Worm (Caenorhabditis elegans) whole organism, L3 larva: ENCODE measurements around the gene C23G10.1.

Source experiments
- R02D3.7 ChIP-seq: fragments of 150-350 bp; optimal IDR thresholded peaks from 2 replicates; lab custom pipeline; 2014; ENCODE audit warnings: missing biosample characterization, missing genetic modification characterization
- ZK546.5 ChIP-seq: sonication (generic microtip); optimal IDR thresholded peaks from 2 replicates; lab custom pipeline; 2017; ENCODE audit warnings: missing biosample characterization, missing genetic modification characterization
- aly-2 ChIP-seq: fragments of 150-350 bp; optimal IDR thresholded peaks from 2 replicates; lab custom pipeline; 2014; ENCODE audit warnings: missing biosample characterization, missing genetic modification characterization
- ama-1 ChIP-seq: fragments of 150-350 bp; optimal IDR thresholded peaks from 2 replicates; lab custom pipeline; 2018
- ceh-16 ChIP-seq: sonication (generic microtip); optimal IDR thresholded peaks from 2 replicates; lab custom pipeline; 2017; ENCODE audit warnings: missing biosample characterization, missing genetic modification characterization
- ceh-28 ChIP-seq: fragments of 150-350 bp; optimal IDR thresholded peaks from 2 replicates; lab custom pipeline; 2014; ENCODE audit warnings: missing biosample characterization, missing genetic modification reagents, missing genetic modification characterization
- ceh-82 ChIP-seq: fragments of 150-350 bp; optimal IDR thresholded peaks from 2 replicates; lab custom pipeline; 2014; ENCODE audit warnings: missing biosample characterization, missing genetic modification characterization
- ceh-9 ChIP-seq: sonication (generic microtip); optimal IDR thresholded peaks from 2 replicates; lab custom pipeline; 2018; ENCODE audit warnings: missing biosample characterization, missing genetic modification characterization
- daf-12 ChIP-seq: fragments of 150-350 bp; optimal IDR thresholded peaks from 2 replicates; lab custom pipeline; 2014; ENCODE audit warnings: missing biosample characterization, missing genetic modification reagents, missing genetic modification characterization
- egl-27 ChIP-seq: sonication (generic microtip); optimal IDR thresholded peaks from 4 replicates; lab custom pipeline; 2017; ENCODE audit warnings: missing biosample characterization, missing genetic modification reagents, missing genetic modification characterization
- egl-5 ChIP-seq: fragments of 150-350 bp; optimal IDR thresholded peaks from 2 replicates; lab custom pipeline; 2017; ENCODE audit warnings: missing biosample characterization, missing genetic modification reagents, missing genetic modification characterization, inconsistent platforms
- elt-1 ChIP-seq: fragments of 150-350 bp; optimal IDR thresholded peaks from 2 replicates; lab custom pipeline; 2014; ENCODE audit warnings: missing biosample characterization, missing genetic modification characterization
- elt-2 ChIP-seq: sonication (generic microtip); optimal IDR thresholded peaks from 2 replicates; lab custom pipeline; 2016; ENCODE audit warnings: missing genetic modification reagents, mild to moderate bottlenecking, missing genetic modification characterization, missing compliant biosample characterization
- elt-3 ChIP-seq, 3 experiments: fragments of 150-350 bp in 1 of 3; sonication (generic microtip) in 2 of 3; optimal IDR thresholded peaks; 2 replicates in 2 of 3; 4 replicates in 1 of 3; lab custom pipeline; 2014 to 2017; ENCODE audit warnings: missing biosample characterization in 3 of 3, missing genetic modification characterization in 3 of 3
- eor-1 ChIP-seq, 2 experiments: fragments of 150-350 bp; optimal IDR thresholded peaks; 2 replicates each; lab custom pipeline; 2014 to 2018; ENCODE audit warnings: missing biosample characterization in 2 of 2, missing genetic modification characterization in 2 of 2
- fkh-10 ChIP-seq: sonication (generic microtip); optimal IDR thresholded peaks from 2 replicates; lab custom pipeline; 2017; ENCODE audit warnings: missing biosample characterization, missing genetic modification reagents, missing genetic modification characterization
- fkh-2 ChIP-seq: fragments of 150-350 bp; optimal IDR thresholded peaks from 2 replicates; lab custom pipeline; 2014; ENCODE audit warnings: missing biosample characterization, missing genetic modification reagents, missing genetic modification characterization
- fos-1 ChIP-seq: fragments of 150-350 bp; optimal IDR thresholded peaks from 2 replicates; lab custom pipeline; 2014; ENCODE audit warnings: missing biosample characterization, missing genetic modification characterization
- hmg-11 ChIP-seq: sonication (generic microtip); optimal IDR thresholded peaks from 2 replicates; lab custom pipeline; 2016; ENCODE audit warnings: missing genetic modification characterization, missing compliant biosample characterization
- jun-1 ChIP-seq: fragments of 150-350 bp; optimal IDR thresholded peaks from 2 replicates; lab custom pipeline; 2014; ENCODE audit warnings: missing biosample characterization, missing genetic modification reagents, missing genetic modification characterization
- lin-15B ChIP-seq: fragments of 150-350 bp; optimal IDR thresholded peaks from 2 replicates; lab custom pipeline; 2014; ENCODE audit warnings: missing biosample characterization, missing genetic modification characterization
- lin-39 ChIP-seq: fragments of 150-350 bp; optimal IDR thresholded peaks from 2 replicates; lab custom pipeline; 2018; ENCODE audit warnings: missing biosample characterization, missing genetic modification reagents, missing genetic modification characterization
- lsy-12 ChIP-seq: sonication (generic microtip); optimal IDR thresholded peaks from 2 replicates; lab custom pipeline; 2016; ENCODE audit warnings: mild to moderate bottlenecking, missing genetic modification characterization, missing compliant biosample characterization
- mdl-1 ChIP-seq: fragments of 150-350 bp; optimal IDR thresholded peaks from 2 replicates; lab custom pipeline; 2014; ENCODE audit warnings: missing biosample characterization, missing genetic modification characterization
- mml-1 ChIP-seq: fragments of 150-350 bp; sonication (generic microtip); optimal IDR thresholded peaks from 3 replicates; lab custom pipeline; 2014; ENCODE audit warnings: missing biosample characterization, missing genetic modification characterization
- nfya-1 ChIP-seq: sonication (generic microtip); optimal IDR thresholded peaks from 2 replicates; lab custom pipeline; 2017; ENCODE audit warnings: missing genetic modification characterization, mild to moderate bottlenecking, missing compliant biosample characterization, antibody characterized with exemption, moderate library complexity; ENCODE audit not compliant: insufficient read depth
- nhr-11 ChIP-seq: fragments of 150-350 bp; optimal IDR thresholded peaks from 2 replicates; lab custom pipeline; 2014; ENCODE audit warnings: missing biosample characterization, missing genetic modification characterization
- nhr-12 ChIP-seq: fragments of 150-350 bp; optimal IDR thresholded peaks from 2 replicates; lab custom pipeline; 2014; ENCODE audit warnings: missing biosample characterization, missing genetic modification characterization
- nhr-23 ChIP-seq: fragments of 150-350 bp; optimal IDR thresholded peaks from 2 replicates; lab custom pipeline; 2014; ENCODE audit warnings: missing biosample characterization, missing genetic modification reagents, missing genetic modification characterization
- nhr-237 ChIP-seq: fragments of 150-350 bp; optimal IDR thresholded peaks from 2 replicates; lab custom pipeline; 2014; ENCODE audit warnings: missing biosample characterization, missing genetic modification characterization
- nhr-25 ChIP-seq: sonication (generic microtip); optimal IDR thresholded peaks from 2 replicates; lab custom pipeline; 2017; ENCODE audit warnings: missing biosample characterization, missing genetic modification characterization
- nhr-28 ChIP-seq: fragments of 150-350 bp; optimal IDR thresholded peaks from 2 replicates; lab custom pipeline; 2014; ENCODE audit warnings: missing biosample characterization, missing genetic modification characterization
- nhr-43 ChIP-seq: sonication (generic microtip); optimal IDR thresholded peaks from 2 replicates; lab custom pipeline; 2016; ENCODE audit warnings: mild to moderate bottlenecking, missing genetic modification characterization, missing compliant biosample characterization; ENCODE audit not compliant: poor library complexity, severe bottlenecking
- nhr-67 ChIP-seq: fragments of 150-350 bp; optimal IDR thresholded peaks from 2 replicates; lab custom pipeline; 2014; ENCODE audit warnings: missing biosample characterization, missing genetic modification characterization
- nhr-76 ChIP-seq: fragments of 150-350 bp; sonication (generic microtip); optimal IDR thresholded peaks from 5 replicates; lab custom pipeline; 2014; ENCODE audit warnings: missing biosample characterization, missing genetic modification characterization
- nhr-77 ChIP-seq: fragments of 150-350 bp; optimal IDR thresholded peaks from 2 replicates; lab custom pipeline; 2014; ENCODE audit warnings: missing biosample characterization, missing genetic modification characterization
- pha-4 ChIP-seq: fragments of 150-350 bp; optimal IDR thresholded peaks from 2 replicates; lab custom pipeline; 2014; ENCODE audit warnings: missing biosample characterization, missing genetic modification reagents, missing genetic modification characterization
- pqm-1 ChIP-seq: fragments of 150-350 bp; optimal IDR thresholded peaks from 2 replicates; lab custom pipeline; 2017; ENCODE audit warnings: missing biosample characterization, missing genetic modification characterization, inconsistent platforms
- sea-2 ChIP-seq: fragments of 150-350 bp; sonication (generic microtip); optimal IDR thresholded peaks from 4 replicates; lab custom pipeline; 2014; ENCODE audit warnings: missing biosample characterization, missing genetic modification reagents, missing genetic modification characterization
- skn-1 ChIP-seq: fragments of 150-350 bp; optimal IDR thresholded peaks from 2 replicates; lab custom pipeline; 2014; ENCODE audit warnings: missing biosample characterization, missing genetic modification characterization
- snpc-4 ChIP-seq: fragments of 150-350 bp; optimal IDR thresholded peaks from 2 replicates; lab custom pipeline; 2014; ENCODE audit warnings: missing biosample characterization, missing genetic modification characterization
- tbx-2 ChIP-seq: sonication (generic microtip); optimal IDR thresholded peaks from 2 replicates; lab custom pipeline; 2016; ENCODE audit warnings: mild to moderate bottlenecking, missing genetic modification characterization, missing compliant biosample characterization
- unc-39 ChIP-seq: sonication (generic microtip); optimal IDR thresholded peaks from 4 replicates; lab custom pipeline; 2017; ENCODE audit warnings: missing biosample characterization, missing genetic modification characterization
- unc-62 ChIP-seq: fragments of 150-350 bp; sonication (generic microtip); optimal IDR thresholded peaks from 4 replicates; lab custom pipeline; 2014; ENCODE audit warnings: missing biosample characterization, missing genetic modification reagents, missing genetic modification characterization
- zag-1 ChIP-seq: fragments of 150-350 bp; optimal IDR thresholded peaks from 2 replicates; lab custom pipeline; 2014; ENCODE audit warnings: missing biosample characterization, missing genetic modification characterization
- ztf-11 ChIP-seq: fragments of 150-350 bp; optimal IDR thresholded peaks from 2 replicates; lab custom pipeline; 2014; ENCODE audit warnings: missing biosample characterization, missing genetic modification characterization
- ztf-4 ChIP-seq: fragments of 150-350 bp; optimal IDR thresholded peaks from 2 replicates; lab custom pipeline; 2014; ENCODE audit warnings: missing biosample characterization, missing genetic modification characterization

The C23G10.1 gene

DNA sequence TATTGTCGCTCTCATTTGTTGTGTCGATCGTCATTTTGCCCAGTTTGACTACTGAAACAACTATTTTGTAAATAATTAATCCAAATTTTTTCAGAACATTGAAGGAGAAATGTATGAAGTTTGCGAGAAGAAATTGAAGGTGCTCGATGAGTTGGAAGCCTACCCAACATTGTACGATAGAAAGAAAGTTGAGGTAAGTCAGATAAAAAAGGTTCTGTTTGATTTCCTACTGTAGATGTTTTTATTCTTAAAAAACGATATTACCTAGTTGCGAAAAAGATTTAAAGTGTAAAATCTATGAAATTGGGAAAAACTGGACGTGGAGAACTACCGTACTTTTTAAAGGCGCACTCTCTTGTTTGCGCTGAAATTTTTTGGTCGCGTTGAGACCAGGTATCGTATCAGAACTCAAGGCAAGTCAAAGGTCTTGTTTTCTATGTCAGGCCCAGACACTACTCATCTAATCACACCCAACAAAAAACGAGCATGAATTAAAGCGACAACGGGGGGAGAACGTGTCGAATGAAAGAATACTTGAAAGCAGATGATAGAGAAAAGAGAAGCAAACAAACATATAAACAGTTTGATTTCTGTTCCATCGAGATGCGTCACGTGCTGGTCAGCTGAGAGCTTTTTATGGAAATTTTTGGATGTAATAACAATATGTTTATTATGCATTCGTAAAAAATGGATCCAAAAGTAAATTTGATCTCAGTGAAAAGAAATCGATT, 40.4 kb upstream of the C23G10.1 start, which contains the start of gene efk-1:
efk-1 (minus strand) TSS at position 51 of the 731 bp plus-strand sequence.
- TF ChIP-seq elt-2 (tag; lab: Kevin White, UChicago) = peak; percentile 66
- TF ChIP-seq egl-27 = no peak
- no peak for TF ChIP-seq nhr-12 (tag; lab: Kevin White, UChicago)
- no peak for TF ChIP-seq ZK546.5 (tag; lab: Kevin White, UChicago)
- TF ChIP-seq unc-62 (GFP tag; lab: Kevin White, UChicago) = no peak
- TF ChIP-seq ama-1 (lab: Kevin White, UChicago) = peak; percentile 85
- peak; percentile 77 for TF ChIP-seq pqm-1 (tag; lab: Kevin White, UChicago)
- no peak for TF ChIP-seq aly-2 (tag; lab: Kevin White, UChicago)
- no peak for TF ChIP-seq lin-39 (tag; lab: Kevin White, UChicago)
- TF ChIP-seq nhr-67 (tag; lab: Kevin White, UChicago) = no peak
- TF ChIP-seq lsy-12 (tag; lab: Kevin White, UChicago) = no peak
- TF ChIP-seq fkh-10 (GFP tag; lab: Kevin White, UChicago) = no peak
- TF ChIP-seq zag-1 (tag; lab: Kevin White, UChicago) = no peak
- TF ChIP-seq pha-4 (tag; lab: Kevin White, UChicago) = peak; percentile 53
- no peak for TF ChIP-seq skn-1
- TF ChIP-seq nhr-77 (tag; lab: Kevin White, UChicago) = no peak
- TF ChIP-seq ceh-28 (tag; lab: Kevin White, UChicago) = no peak
- TF ChIP-seq eor-1 (tag; optimal IDR thresholded peaks at IDR 0.05; lab: Kevin White, UChicago) = no peak
- TF ChIP-seq elt-1 = no peak
- TF ChIP-seq fkh-2 = no peak
- no peak for TF ChIP-seq hmg-11 (tag; lab: Kevin White, UChicago)
- TF ChIP-seq ceh-16 (tag; lab: Kevin White, UChicago) = no peak
- TF ChIP-seq ceh-9 (tag; lab: Kevin White, UChicago) = no peak
- TF ChIP-seq nhr-76 (tag; lab: Kevin White, UChicago) = no peak
- TF ChIP-seq, all 47 proteins: peak for 4

DNA sequence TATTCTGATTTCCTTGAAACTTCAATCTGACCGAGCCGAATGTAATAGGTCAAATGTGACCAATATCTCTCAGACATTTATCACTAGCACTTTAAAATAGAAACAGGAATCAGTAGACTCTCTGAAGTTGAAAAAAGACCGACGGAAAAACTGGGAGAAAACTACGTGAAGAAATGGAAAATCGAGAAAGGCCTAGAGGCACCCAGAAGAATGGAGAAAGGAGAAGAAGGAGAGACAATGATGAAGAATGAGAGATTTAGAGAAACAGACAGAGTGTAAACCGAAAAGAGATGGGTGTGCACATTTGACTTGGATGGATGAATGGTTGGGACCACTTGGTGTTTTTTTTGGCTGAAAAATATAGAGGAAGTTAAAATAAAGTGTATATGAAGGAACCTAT, 39.0 kb upstream of the C23G10.1 start:
- no peak for TF ChIP-seq ceh-28 (tag; lab: Kevin White, UChicago)
- no peak for TF ChIP-seq jun-1 (tag; lab: Kevin White, UChicago)
- TF ChIP-seq egl-5 (tag; lab: Kevin White, UChicago) = no peak
- no peak for TF ChIP-seq mml-1
- no peak for TF ChIP-seq pqm-1 (tag; lab: Kevin White, UChicago)
- peak; percentile 1 for TF ChIP-seq pha-4 (tag; lab: Kevin White, UChicago)
- no peak for TF ChIP-seq nhr-76 (tag; lab: Kevin White, UChicago)
- no peak for TF ChIP-seq sea-2 (GFP tag; lab: Kevin White, UChicago)
- no peak for TF ChIP-seq ceh-82 (tag; lab: Kevin White, UChicago)
- peak; percentile 11 for TF ChIP-seq elt-2 (tag; lab: Kevin White, UChicago)
- no peak for TF ChIP-seq R02D3.7 (tag; lab: Kevin White, UChicago)
- no peak for TF ChIP-seq fos-1
- no peak for TF ChIP-seq ceh-9 (tag; lab: Kevin White, UChicago)
- TF ChIP-seq eor-1 (tag; optimal IDR thresholded peaks at IDR 0.05; lab: Kevin White, UChicago) = no peak
- TF ChIP-seq nhr-28 (tag; lab: Kevin White, UChicago) = no peak
- no peak for TF ChIP-seq skn-1
- peak; percentile 43 for TF ChIP-seq hmg-11 (tag; lab: Kevin White, UChicago)
- no peak for TF ChIP-seq nhr-67 (tag; lab: Kevin White, UChicago)
- no peak for TF ChIP-seq tbx-2
- peak; percentile 36 for TF ChIP-seq nhr-11
- TF ChIP-seq ama-1 (lab: Kevin White, UChicago) = peak; percentile 45
- no peak for TF ChIP-seq fkh-2
- TF ChIP-seq ztf-11 (tag; lab: Kevin White, UChicago) = no peak
- peak; percentile 44 for TF ChIP-seq snpc-4
- no peak for TF ChIP-seq nhr-25 (tag; lab: Kevin White, UChicago)
- no peak for TF ChIP-seq egl-27
- TF ChIP-seq nhr-43 (tag; lab: Kevin White, UChicago) = no peak
- TF ChIP-seq zag-1 (tag; lab: Kevin White, UChicago) = no peak
- TF ChIP-seq nhr-237 (tag; lab: Kevin White, UChicago) = no peak
- TF ChIP-seq nhr-12 (tag; lab: Kevin White, UChicago) = no peak
- TF ChIP-seq lin-39 (tag; lab: Kevin White, UChicago) = peak; percentile 18
- TF ChIP-seq fkh-10 (GFP tag; lab: Kevin White, UChicago) = no peak
- TF ChIP-seq lin-15B (tag; lab: Kevin White, UChicago) = peak; percentile 19
- no peak for TF ChIP-seq unc-62 (GFP tag; lab: Kevin White, UChicago)
- TF ChIP-seq elt-1 = no peak
- peak; percentile 65 for TF ChIP-seq nfya-1 (tag; lab: Kevin White, UChicago)
- TF ChIP-seq ZK546.5 (tag; lab: Kevin White, UChicago) = no peak
- TF ChIP-seq nhr-23 = no peak
- TF ChIP-seq ztf-4 (tag; lab: Kevin White, UChicago) = no peak
- TF ChIP-seq unc-39 (tag; lab: Kevin White, UChicago) = no peak
- TF ChIP-seq elt-3 (tag; optimal IDR thresholded peaks at IDR 0.05; lab: Kevin White, UChicago) = no peak
- TF ChIP-seq nhr-77 (tag; lab: Kevin White, UChicago) = no peak
- TF ChIP-seq aly-2 (tag; lab: Kevin White, UChicago) = no peak
- no peak for TF ChIP-seq lsy-12 (tag; lab: Kevin White, UChicago)
- TF ChIP-seq daf-12 (tag; lab: Kevin White, UChicago) = no peak
- no peak for TF ChIP-seq mdl-1 (tag; lab: Kevin White, UChicago)
- no peak for TF ChIP-seq ceh-16 (tag; lab: Kevin White, UChicago)
- TF ChIP-seq, all 47 proteins: peak for 9
